Worm (Caenorhabditis elegans) whole organism, L4 larva: ENCODE data around the gene cubn-1.

ENCODE experiments used
- mdt-29 ChIP-seq: fragments of 200-800 bp; sonication (Bioruptor generic); IDR thresholded peaks from 2 replicates; pipeline ENCODE4 v1.3.6; 2022; ENCODE audit warnings: missing genetic modification reagents, missing genetic modification characterization, missing compliant biosample characterization
- mxl-3 ChIP-seq: fragments of 200-800 bp; sonication (Bioruptor generic); optimal IDR thresholded peaks from 2 replicates; lab custom pipeline; 2018; ENCODE audit warnings: mild to moderate bottlenecking, missing genetic modification characterization, missing compliant biosample characterization
- spr-3 ChIP-seq: fragments of 200-800 bp; sonication (Bioruptor generic); optimal IDR thresholded peaks from 2 replicates; lab custom pipeline; 2018; ENCODE audit warnings: mild to moderate bottlenecking, missing genetic modification characterization, missing compliant biosample characterization

- no peak for TF ChIP-seq mxl-3 (GFP tag; lab: Kevin White, UChicago)
- TF ChIP-seq spr-3 = no peak
- no peak for TF ChIP-seq mdt-29
These were observed 18.8 kb upstream of the cubn-1 start, which contains the start of gene C14C10.2 for ce11 chrV:12592379-12592778.
